Worm (Caenorhabditis elegans): ENCODE results near the gene R13A1.3.

ce11 chrIV:7243913-7244312 is 40.1 kb downstream of the R13A1.3 start, which contains the start of gene afmd-1:
- TF ChIP-seq sea-1 (GFP tag; conservative IDR thresholded peaks at IDR 0.05): no peak
- no peak for TF ChIP-seq hmg-4 (GFP tag; optimal IDR thresholded peaks at IDR 0.05)
- TF ChIP-seq ama-1 (optimal IDR thresholded peaks at IDR 0.05): no peak
- TF ChIP-seq flt-1 (GFP tag; IDR thresholded peaks at IDR 0.05): no peak
- no peak for TF ChIP-seq F13C5.2 (tag; optimal IDR thresholded peaks at IDR 0.05)
- TF ChIP-seq scrt-1 (GFP tag; IDR thresholded peaks at IDR 0.05): no peak
- TF ChIP-seq ceh-13 (GFP tag; optimal IDR thresholded peaks at IDR 0.05): no peak
- TF ChIP-seq tra-4 (tag; optimal IDR thresholded peaks at IDR 0.05): no peak
- no peak for TF ChIP-seq tbx-37 (GFP tag; conservative IDR thresholded peaks at IDR 0.05)
- TF ChIP-seq aly-1 (tag; optimal IDR thresholded peaks at IDR 0.05): no peak
- TF ChIP-seq tbx-11 (GFP tag; IDR thresholded peaks at IDR 0.05): no peak
- TF ChIP-seq pes-1 (GFP tag; IDR thresholded peaks at IDR 0.05): no peak
- TF ChIP-seq ets-7 (tag; optimal IDR thresholded peaks at IDR 0.05): no peak
